Worm (Caenorhabditis elegans): ENCODE data around the gene T22D1.17.

The T22D1.17 gene

DNA sequence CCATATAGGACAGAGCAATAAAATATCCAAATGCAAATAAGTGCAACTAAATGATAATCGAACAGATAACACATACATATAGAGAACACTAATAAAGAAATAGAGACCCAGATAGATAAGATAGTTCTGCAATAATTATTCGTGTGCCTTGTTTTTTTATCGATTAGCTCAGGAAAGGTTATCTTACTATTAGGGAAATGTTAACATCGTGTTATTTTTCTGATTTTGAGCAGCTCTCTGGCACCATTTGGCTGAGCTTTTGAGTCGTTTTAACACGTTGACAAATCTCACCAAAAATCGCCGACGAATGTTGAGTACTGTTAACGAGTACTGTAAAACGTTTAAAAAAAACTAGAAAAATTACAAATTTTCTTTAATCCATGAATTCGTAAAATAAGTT lies 22.6 kb downstream of the T22D1.17 start, which contains the start of gene cest-6:
TSS of gene cest-6 (minus strand) at position 101 of the 400 bp plus-strand sequence.
- TF ChIP-seq mdt-29 (GFP tag; IDR thresholded peaks at IDR 0.05) (no peak), pqm-1 (tag; optimal IDR thresholded peaks at IDR 0.05) (peak; percentile 2)

DNA sequence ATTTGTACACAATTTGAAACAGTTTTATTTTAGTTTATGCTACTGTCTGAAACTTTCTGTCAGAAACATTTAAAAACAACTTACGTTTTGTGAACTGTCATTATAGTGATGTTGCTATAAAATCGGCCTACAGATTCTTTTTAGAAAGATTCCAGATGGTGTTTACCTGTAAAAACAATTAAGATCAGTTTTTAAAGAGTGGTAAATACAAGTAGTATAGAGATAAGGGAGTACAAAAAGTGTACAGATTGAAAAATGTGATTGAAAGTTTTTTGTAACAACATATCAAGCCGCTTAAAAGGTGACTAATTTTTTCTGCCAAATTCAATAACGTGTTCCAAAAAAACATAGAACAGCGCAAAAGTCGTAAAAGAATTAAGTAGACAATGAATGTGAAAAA lies 31.8 kb downstream of the T22D1.17 start, which contains the start of gene npr-12:
TSS of gene npr-12 (minus strand) at position 101 of the 400 bp plus-strand sequence.
- TF ChIP-seq ctbp-1 (GFP tag; IDR thresholded peaks at IDR 0.05) = no peak
- no peak for TF ChIP-seq nhr-41 (GFP tag; IDR thresholded peaks at IDR 0.05)
- TF ChIP-seq zfp-3 (GFP tag; conservative IDR thresholded peaks at IDR 0.05) = no peak
- TF ChIP-seq F10B5.3 (tag; optimal IDR thresholded peaks at IDR 0.05) = no peak
- no peak for TF ChIP-seq attf-4 (tag; optimal IDR thresholded peaks at IDR 0.05)
- no peak for TF ChIP-seq jun-1 (tag; optimal IDR thresholded peaks at IDR 0.05)
- TF ChIP-seq php-3 (GFP tag; IDR thresholded peaks at IDR 0.05) = no peak
- no peak for TF ChIP-seq spr-1 (tag; optimal IDR thresholded peaks at IDR 0.05)
- no peak for TF ChIP-seq aha-1 (tag)
- no peak for TF ChIP-seq R02D3.7 (tag; optimal IDR thresholded peaks at IDR 0.05)
- TF ChIP-seq nhr-111 (GFP tag; optimal IDR thresholded peaks at IDR 0.05) = no peak
- TF ChIP-seq dve-1 (tag; optimal IDR thresholded peaks at IDR 0.05; ENCODE audit: insufficient read depth) = no peak
- TF ChIP-seq lin-29 (GFP tag; IDR thresholded peaks at IDR 0.05) = no peak
- TF ChIP-seq lin-13 (GFP tag; optimal IDR thresholded peaks at IDR 0.05) = no peak
- no peak for TF ChIP-seq zip-2 (tag; optimal IDR thresholded peaks at IDR 0.05)
- TF ChIP-seq nhr-48 (tag; optimal IDR thresholded peaks at IDR 0.05) = no peak
- no peak for TF ChIP-seq zfp-2 (tag; optimal IDR thresholded peaks at IDR 0.05)
- TF ChIP-seq pha-4 (GFP tag; IDR thresholded peaks at IDR 0.05) = no peak
- no peak for TF ChIP-seq pha-4 (tag; optimal IDR thresholded peaks at IDR 0.05)

DNA sequence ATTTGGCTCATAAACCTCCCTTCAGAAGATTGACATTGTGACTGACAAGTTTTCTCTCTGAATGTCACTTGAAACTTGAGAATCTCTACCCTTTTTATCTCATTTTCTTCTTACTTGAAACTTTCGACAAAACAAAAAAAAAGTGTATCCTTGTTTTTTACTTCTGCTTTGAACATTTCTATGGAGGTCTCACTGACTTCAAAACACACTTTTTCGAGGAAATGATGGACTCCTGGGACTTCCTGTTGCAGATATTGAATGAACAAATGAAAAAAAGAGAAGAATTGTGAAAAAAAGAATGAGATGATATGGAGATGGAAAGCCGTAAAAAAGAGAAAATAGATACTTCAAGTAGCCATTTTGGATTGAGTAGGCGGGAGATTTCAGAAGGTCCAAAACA lies 35.3 kb downstream of the T22D1.17 start:
- no peak for TF ChIP-seq nhr-28 (tag; optimal IDR thresholded peaks at IDR 0.05)
- no peak for TF ChIP-seq ama-1 (optimal IDR thresholded peaks at IDR 0.05)
- TF ChIP-seq aha-1 (tag) = peak; percentile 14
- no peak for TF ChIP-seq egl-43 (GFP tag; IDR thresholded peaks at IDR 0.05)
- TF ChIP-seq hif-1 (tag; optimal IDR thresholded peaks at IDR 0.05) = no peak
- peak; percentile 59 for TF ChIP-seq fkh-10 (GFP tag; optimal IDR thresholded peaks at IDR 0.05)
- TF ChIP-seq hlh-30 (tag; optimal IDR thresholded peaks at IDR 0.05; ENCODE audit: insufficient read depth) = no peak
- no peak for TF ChIP-seq zip-11 (GFP tag; IDR thresholded peaks at IDR 0.05)
- TF ChIP-seq duxl-1 (tag; optimal IDR thresholded peaks at IDR 0.05; ENCODE audit: poor library complexity) = no peak

DNA sequence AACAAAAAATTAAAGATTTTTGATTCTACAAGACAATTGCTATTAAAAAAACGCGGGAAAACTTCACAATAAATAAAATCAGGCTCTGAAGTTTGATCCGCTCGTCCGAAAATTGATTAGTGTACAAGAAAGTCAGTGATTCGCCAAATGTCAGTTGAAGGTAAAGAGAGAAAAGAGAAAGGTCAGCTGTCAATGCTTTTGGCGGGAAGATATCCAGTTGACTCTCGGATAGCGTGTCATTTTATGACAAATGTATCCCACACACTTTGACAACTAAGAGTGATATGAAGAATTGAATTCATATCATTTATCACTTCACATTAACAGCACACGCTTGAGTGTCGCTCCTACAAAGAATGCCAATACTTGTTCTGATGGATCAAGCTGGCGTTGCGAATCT lies 41.0 kb downstream of the T22D1.17 start:
- TF ChIP-seq aha-1 (tag) (peak; percentile 57), arid-1 (GFP tag; conservative IDR thresholded peaks at IDR 0.05) (no peak), nhr-11 (tag; optimal IDR thresholded peaks at IDR 0.05) (peak; percentile 32), unc-62 (GFP tag; optimal IDR thresholded peaks at IDR 0.05 in 1 of 2) (peak in 1 of 2 experiments; percentile 73), unc-62 (tag; optimal IDR thresholded peaks at IDR 0.05) (no peak)

DNA sequence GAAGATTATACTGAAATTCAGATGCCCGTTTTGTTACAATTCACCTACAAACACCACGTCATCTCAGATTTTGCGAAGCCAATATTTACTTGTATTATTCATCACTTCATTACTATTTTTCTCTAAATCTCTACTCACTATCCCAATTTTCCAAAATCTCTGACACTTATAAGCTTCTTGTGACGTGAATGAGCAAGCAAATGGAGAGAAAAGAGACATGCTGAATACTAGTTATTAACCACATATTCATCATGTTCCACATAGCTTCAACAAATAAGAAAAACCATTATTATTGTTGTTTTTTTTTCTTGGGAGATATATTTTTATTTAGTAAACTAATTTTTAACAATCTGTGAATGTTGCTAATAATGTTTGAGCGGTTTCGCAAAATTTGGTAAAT lies 45.5 kb downstream of the T22D1.17 start:
- TF ChIP-seq pqm-1 (tag; optimal IDR thresholded peaks at IDR 0.05) (no peak), lin-15B (tag; optimal IDR thresholded peaks at IDR 0.05) (no peak)

DNA sequence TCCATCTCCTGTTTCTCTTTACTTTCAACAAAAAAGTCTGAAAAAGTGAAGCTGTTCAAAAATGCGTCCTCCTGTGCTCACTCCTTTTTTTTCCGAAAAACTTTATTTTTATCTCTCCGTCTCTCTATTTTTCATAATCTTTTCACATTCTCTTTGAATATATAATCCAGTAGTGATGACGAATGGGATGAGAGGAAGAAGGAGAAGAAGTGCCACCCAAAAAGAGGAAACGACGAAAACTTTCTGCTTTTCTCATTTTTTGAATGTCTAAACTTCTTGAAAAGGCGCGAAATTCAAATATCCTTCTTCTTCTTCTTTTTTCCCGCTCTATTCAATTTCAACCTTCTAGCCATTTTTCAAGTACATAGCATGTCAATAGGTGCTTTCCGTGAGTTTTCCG lies 48.9 kb downstream of the T22D1.17 start:
- TF ChIP-seq unc-62 (GFP tag; optimal IDR thresholded peaks at IDR 0.05 in 1 of 2) (peak in 1 of 2 experiments; percentile 54), unc-62 (tag; optimal IDR thresholded peaks at IDR 0.05) (no peak), aha-1 (tag) (peak; percentile 40), snpc-4 (tag; optimal IDR thresholded peaks at IDR 0.05) (no peak), fkh-10 (GFP tag; optimal IDR thresholded peaks at IDR 0.05) (peak; percentile 96), madf-9 (GFP tag; conservative IDR thresholded peaks at IDR 0.05) (no peak), ztf-11 (tag; optimal IDR thresholded peaks at IDR 0.05) (no peak), lsy-2 (tag; optimal IDR thresholded peaks at IDR 0.05) (peak in 1 of 2 experiments; percentile 0), ctbp-1 (GFP tag; IDR thresholded peaks at IDR 0.05) (0 out of 2 replicates have a peak, but pooled peaks have one; percentile 35)
